Fruit fly (Drosophila melanogaster): Measurements from ENCODE around the gene CG17544.
A peak's percentile ranks its signal among the peaks of the same experiment; 100 is the strongest.

DNA sequence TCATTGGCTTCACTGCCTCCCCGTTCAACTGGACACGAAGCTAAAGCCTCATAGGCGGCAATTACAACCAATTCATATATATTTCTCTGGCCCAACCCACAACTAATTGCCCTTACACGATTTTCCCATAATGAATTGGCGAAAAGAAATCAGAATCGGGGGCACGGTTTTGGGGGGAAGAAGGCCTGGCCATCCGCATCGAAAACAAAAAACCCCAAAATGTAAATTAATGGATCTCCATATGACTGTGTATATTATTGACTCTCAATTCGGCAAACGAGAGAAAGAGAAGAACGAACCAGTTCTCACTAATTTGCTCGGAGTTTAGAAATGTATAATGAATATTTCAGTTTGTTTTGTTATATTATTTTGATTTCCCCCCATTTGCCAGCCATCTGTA, 9.3 kb downstream of the CG17544 start:
- TF ChIP-seq Rel (GFP tag; optimal IDR thresholded peaks at IDR 0.05) (no peak), Rel (tag; optimal IDR thresholded peaks at IDR 0.05) (peak; percentile 93), CG9705 (GFP tag; optimal IDR thresholded peaks at IDR 0.05) (no peak), fru (GFP tag; optimal IDR thresholded peaks at IDR 0.05) (no peak), rgr (GFP tag; optimal IDR thresholded peaks at IDR 0.05) (no peak), woc (GFP tag; optimal IDR thresholded peaks at IDR 0.05) (no peak), pan (optimal IDR thresholded peaks at IDR 0.05) (no peak), Hr78 (GFP tag; optimal IDR thresholded peaks at IDR 0.05) (no peak), usp (GFP tag; optimal IDR thresholded peaks at IDR 0.05) (no peak), Vsx2 (GFP tag; optimal IDR thresholded peaks at IDR 0.05; ENCODE audit: partially characterized antibody) (no peak), Sp1 (GFP tag; optimal IDR thresholded peaks at IDR 0.05) (no peak)
